Worm (Caenorhabditis elegans): ENCODE data around the gene F14H3.15.
"Not testable (repeated sequence)": the region's sequence is repeated elsewhere in the genome, so short reads cannot be mapped to it uniquely, and the experiment has no call there.

F14H3.15 gene

ce11 chrV:16061993-16062392, 2.0 kb upstream of the F14H3.15 start, which contains the start of gene fbxa-100:
Gene fbxa-100 (minus strand): TSS chrV:16062093.
- no peak for TF ChIP-seq W03F9.2 (tag; optimal IDR thresholded peaks at IDR 0.05)
- no peak for TF ChIP-seq dao-5 (tag; optimal IDR thresholded peaks at IDR 0.05)
- TF ChIP-seq him-1 (tag; optimal IDR thresholded peaks at IDR 0.05) = no peak

- no peak for TF ChIP-seq dao-5 (tag; optimal IDR thresholded peaks at IDR 0.05)
- no peak for TF ChIP-seq W03F9.2 (tag; optimal IDR thresholded peaks at IDR 0.05)
- no peak for TF ChIP-seq him-1 (tag; optimal IDR thresholded peaks at IDR 0.05)
Observed at ce11 chrV:16058872-16059271, 1.2 kb downstream of the F14H3.15 start, which contains the start of gene F14H3.6. Gene F14H3.6 (minus strand): TSS chrV:16058893.

- no peak for TF ChIP-seq him-1 (tag; optimal IDR thresholded peaks at IDR 0.05)
- no peak for TF ChIP-seq dao-5 (tag; optimal IDR thresholded peaks at IDR 0.05)
- no peak for TF ChIP-seq W03F9.2 (tag; optimal IDR thresholded peaks at IDR 0.05)
Observed at ce11 chrV:16057010-16057463, 3.0 kb downstream of the F14H3.15 start, which contains the start of gene F14H3.5. Gene F14H3.5 (minus strand): TSS chrV:16057060.

ce11 chrV:16055031-16055430, 5.0 kb downstream of the F14H3.15 start, which contains the start of gene F14H3.4:
Gene F14H3.4 (minus strand): TSS chrV:16055072.
- TF ChIP-seq W03F9.2 (tag; optimal IDR thresholded peaks at IDR 0.05) (no peak), dao-5 (tag; optimal IDR thresholded peaks at IDR 0.05) (no peak), him-1 (tag; optimal IDR thresholded peaks at IDR 0.05) (no peak)

- no peak for TF ChIP-seq W03F9.2 (tag; optimal IDR thresholded peaks at IDR 0.05)
- no peak for TF ChIP-seq dao-5 (tag; optimal IDR thresholded peaks at IDR 0.05)
- TF ChIP-seq him-1 (tag; optimal IDR thresholded peaks at IDR 0.05) = no peak
Observed at ce11 chrV:16053373-16053772, 6.7 kb downstream of the F14H3.15 start, which contains the start of gene F14H3.3. Gene F14H3.3 (minus strand): TSS chrV:16053473.

- TF ChIP-seq dao-5 (tag; optimal IDR thresholded peaks at IDR 0.05) (no peak), him-1 (tag; optimal IDR thresholded peaks at IDR 0.05) (no peak), W03F9.2 (tag; optimal IDR thresholded peaks at IDR 0.05) (no peak)
Observed at ce11 chrV:16049177-16049576, 10.9 kb downstream of the F14H3.15 start, which contains the start of gene best-12. Gene best-12 (plus strand): TSS chrV:16049477.

ce11 chrV:16047508-16047907, 12.5 kb downstream of the F14H3.15 start, which contains the start of gene str-198:
Gene str-198 (plus strand): TSS chrV:16047808.
- TF ChIP-seq him-1 (tag; optimal IDR thresholded peaks at IDR 0.05) (no peak), dao-5 (tag; optimal IDR thresholded peaks at IDR 0.05) (no peak), W03F9.2 (tag; optimal IDR thresholded peaks at IDR 0.05) (no peak)

- TF ChIP-seq him-1 (tag; optimal IDR thresholded peaks at IDR 0.05) (no peak), W03F9.2 (tag; optimal IDR thresholded peaks at IDR 0.05) (no peak), dao-5 (tag; optimal IDR thresholded peaks at IDR 0.05) (no peak)
Observed at ce11 chrV:16047052-16047451, 13.0 kb downstream of the F14H3.15 start.

ce11 chrV:16046573-16046972, 13.5 kb downstream of the F14H3.15 start, which contains the start of gene ZK285.2:
Gene ZK285.2 (plus strand): TSS chrV:16046873.
- TF ChIP-seq W03F9.2 (tag; optimal IDR thresholded peaks at IDR 0.05) (no peak), him-1 (tag; optimal IDR thresholded peaks at IDR 0.05) (no peak), dao-5 (tag; optimal IDR thresholded peaks at IDR 0.05) (no peak)

- TF ChIP-seq W03F9.2 (tag; optimal IDR thresholded peaks at IDR 0.05) = no peak
Observed at ce11 chrV:16045837-16046236, 14.2 kb downstream of the F14H3.15 start, which contains the start of gene T10C6.15. Gene T10C6.15 (minus strand): TSS chrV:16045940.

- TF ChIP-seq W03F9.2 (tag; optimal IDR thresholded peaks at IDR 0.05) (no peak), dao-5 (tag; optimal IDR thresholded peaks at IDR 0.05) (no peak), him-1 (tag; optimal IDR thresholded peaks at IDR 0.05) (no peak)
Observed at ce11 chrV:16043686-16044085, 16.3 kb downstream of the F14H3.15 start.

ce11 chrV:16042743-16043014, 17.4 kb downstream of the F14H3.15 start:
- no peak for TF ChIP-seq dao-5 (tag; optimal IDR thresholded peaks at IDR 0.05)
- TF ChIP-seq him-1 (tag; optimal IDR thresholded peaks at IDR 0.05) = no peak
- TF ChIP-seq W03F9.2 (tag; optimal IDR thresholded peaks at IDR 0.05) = no peak

- TF ChIP-seq him-1, dao-5, W03F9.2 (tag; optimal IDR thresholded peaks at IDR 0.05): not testable (repeated sequence)
Observed at ce11 chrV:16041925-16042742, 17.9 kb downstream of the F14H3.15 start, which contains the start of the genes his-2 and his-1. Gene his-2 (minus strand): TSS chrV:16042283. Gene his-1 (plus strand): TSS chrV:16042520.

- TF ChIP-seq W03F9.2 (tag; optimal IDR thresholded peaks at IDR 0.05) (no peak), dao-5 (tag; optimal IDR thresholded peaks at IDR 0.05) (no peak), him-1 (tag; optimal IDR thresholded peaks at IDR 0.05) (no peak)
Observed at ce11 chrV:16041412-16041811, 18.6 kb downstream of the F14H3.15 start.

All from whole organism, L4/young adult.